Fruit fly (Drosophila melanogaster): ENCODE results near the gene OtopLc.

dm6 chrX:5679079-5679932, 16.6 kb upstream of the OtopLc start:
- peak; percentile 86 for TF ChIP-seq Hr39 (GFP tag; optimal IDR thresholded peaks at IDR 0.05)
- TF ChIP-seq CG6808 (GFP tag; optimal IDR thresholded peaks at IDR 0.05): peak; percentile 54
- TF ChIP-seq CG4318 (GFP tag; optimal IDR thresholded peaks at IDR 0.05): no peak
- peak; percentile 58 for TF ChIP-seq spab (GFP tag; optimal IDR thresholded peaks at IDR 0.05)
- TF ChIP-seq topi (GFP tag; optimal IDR thresholded peaks at IDR 0.05): peak; percentile 84
- TF ChIP-seq CG16779 (tag; optimal IDR thresholded peaks at IDR 0.05): no peak
- peak; percentile 64 for TF ChIP-seq CG32006 (GFP tag; optimal IDR thresholded peaks at IDR 0.05)
- no peak for TF ChIP-seq Hr4 (GFP tag; optimal IDR thresholded peaks at IDR 0.05)
- TF ChIP-seq Gug (GFP tag; IDR thresholded peaks at IDR 0.05): no peak
- peak; percentile 73 for TF ChIP-seq Sox14 (GFP tag; optimal IDR thresholded peaks at IDR 0.05)
- 0 out of 2 replicates have a peak, but pooled peaks have one; percentile 22 for TF ChIP-seq CG11294 (GFP tag; IDR thresholded peaks at IDR 0.05)
- no peak for TF ChIP-seq OdsH (GFP tag; optimal IDR thresholded peaks at IDR 0.05)
- peak; percentile 72 for TF ChIP-seq net (GFP tag; optimal IDR thresholded peaks at IDR 0.05)
